Worm (Caenorhabditis elegans): ENCODE data around the gene srx-65.

The srx-65 gene

DNA sequence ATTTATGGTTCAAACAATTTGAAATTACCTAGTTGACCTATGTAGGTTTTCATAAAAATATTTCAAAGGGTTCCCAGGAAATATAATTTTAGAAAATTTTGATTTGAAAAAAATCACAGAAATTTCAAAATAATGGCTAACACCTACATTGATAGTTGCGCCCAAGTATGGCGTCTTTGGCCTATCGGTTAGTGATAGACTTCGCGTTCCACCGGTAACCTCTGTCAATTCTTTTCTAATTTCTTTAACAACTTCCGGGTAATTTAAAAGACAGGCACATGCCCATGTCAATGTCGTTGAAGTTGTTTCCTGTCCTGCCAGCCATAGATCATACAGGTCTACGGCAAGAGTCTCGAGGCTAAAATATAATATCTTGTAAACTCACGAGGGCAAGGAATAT lies 47.2 kb downstream of the srx-65 start:
- TF ChIP-seq unc-62 (GFP tag; optimal IDR thresholded peaks at IDR 0.05 in 1 of 2) (peak in 1 of 2 experiments; percentile 95), unc-62 (tag; optimal IDR thresholded peaks at IDR 0.05) (no peak), dmd-8 (GFP tag; IDR thresholded peaks at IDR 0.05) (no peak), Y48G9A.11 (GFP tag; IDR thresholded peaks at IDR 0.05) (no peak), hmg-1.1 (GFP tag; IDR thresholded peaks at IDR 0.05) (no peak), T26A8.4 (GFP tag; IDR thresholded peaks at IDR 0.05) (no peak)

DNA sequence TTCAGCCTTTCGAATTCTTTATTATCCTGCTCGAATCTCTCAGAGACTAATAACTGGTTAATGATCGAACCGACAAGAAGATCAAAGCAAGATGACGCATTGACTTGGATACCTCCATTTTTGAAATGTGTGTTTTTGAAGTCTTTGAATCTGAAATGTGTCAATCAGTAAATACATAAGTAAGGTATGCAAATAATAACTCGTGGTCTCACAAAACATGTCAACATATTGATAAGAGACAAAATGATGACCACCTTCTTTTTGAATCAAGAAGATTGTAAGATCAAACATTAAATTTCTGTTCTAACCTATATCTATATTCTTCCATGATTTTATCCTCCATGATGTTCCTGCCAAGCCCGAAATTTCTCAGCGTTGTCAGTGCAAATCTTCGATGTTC lies 47.9 kb downstream of the srx-65 start:
- TF ChIP-seq mxl-2 (GFP tag; conservative IDR thresholded peaks at IDR 0.05) (no peak), dve-1 (tag; optimal IDR thresholded peaks at IDR 0.05; ENCODE audit: insufficient read depth) (peak; percentile 47), ces-1 (GFP tag; optimal IDR thresholded peaks at IDR 0.05) (no peak), madf-5 (GFP tag; IDR thresholded peaks at IDR 0.05) (no peak), ceh-32 (tag; optimal IDR thresholded peaks at IDR 0.05; ENCODE audit: poor library complexity) (no peak), snpc-1.2 (GFP tag; IDR thresholded peaks at IDR 0.05) (no peak), ama-1 (optimal IDR thresholded peaks at IDR 0.05) (no peak), lin-15B (tag; optimal IDR thresholded peaks at IDR 0.05) (no peak), ZK546.5 (tag; optimal IDR thresholded peaks at IDR 0.05) (no peak), unc-39 (tag; optimal IDR thresholded peaks at IDR 0.05) (no peak), saeg-2 (GFP tag; IDR thresholded peaks at IDR 0.05) (no peak), madf-9 (GFP tag; conservative IDR thresholded peaks at IDR 0.05) (no peak), nhr-77 (tag; optimal IDR thresholded peaks at IDR 0.05) (peak; percentile 67), dmd-9 (GFP tag; IDR thresholded peaks at IDR 0.05) (no peak), F49E8.2 (tag; optimal IDR thresholded peaks at IDR 0.05; ENCODE audit: borderline replicate concordance) (no peak), Y75B8A.6 (GFP tag; IDR thresholded peaks at IDR 0.05) (no peak), R02D3.7 (tag; optimal IDR thresholded peaks at IDR 0.05) (no peak), hif-1 (tag; optimal IDR thresholded peaks at IDR 0.05) (no peak), lir-3 (tag; optimal IDR thresholded peaks at IDR 0.05) (no peak), tag-97 (GFP tag; IDR thresholded peaks at IDR 0.05) (no peak), ztf-11 (tag; optimal IDR thresholded peaks at IDR 0.05) (no peak), zfp-3 (GFP tag; conservative IDR thresholded peaks at IDR 0.05) (no peak), duxl-1 (tag; optimal IDR thresholded peaks at IDR 0.05; ENCODE audit: poor library complexity) (no peak), zfp-2 (tag; optimal IDR thresholded peaks at IDR 0.05) (no peak), Y105C5A.15 (GFP tag; IDR thresholded peaks at IDR 0.05) (no peak), jun-1 (tag; optimal IDR thresholded peaks at IDR 0.05) (no peak), D1046.2 (GFP tag; IDR thresholded peaks at IDR 0.05) (no peak), lim-7 (GFP tag; IDR thresholded peaks at IDR 0.05) (no peak), unc-62 (GFP tag; optimal IDR thresholded peaks at IDR 0.05 in 1 of 2) (no peak), unc-62 (tag; optimal IDR thresholded peaks at IDR 0.05) (no peak), lin-13 (GFP tag; optimal IDR thresholded peaks at IDR 0.05) (no peak), dmd-6 (GFP tag; IDR thresholded peaks at IDR 0.05) (peak; percentile 61), pha-4 (GFP tag; IDR thresholded peaks at IDR 0.05) (no peak), pha-4 (tag; optimal IDR thresholded peaks at IDR 0.05) (no peak), cey-2 (tag; optimal IDR thresholded peaks at IDR 0.05; ENCODE audit: borderline replicate concordance, insufficient read depth) (no peak), nhr-48 (tag; optimal IDR thresholded peaks at IDR 0.05) (no peak), nhr-102 (tag; optimal IDR thresholded peaks at IDR 0.05) (peak; percentile 3), mes-2 (tag; optimal IDR thresholded peaks at IDR 0.05; ENCODE audit: poor library complexity, severe bottlenecking) (no peak), daf-16 (GFP tag; optimal IDR thresholded peaks at IDR 0.05) (no peak), daf-16 (tag; optimal IDR thresholded peaks at IDR 0.05) (peak; percentile 97), unc-130 (GFP tag; optimal IDR thresholded peaks at IDR 0.05) (no peak), set-16 (GFP tag; IDR thresholded peaks at IDR 0.05) (no peak), nhr-28 (tag; optimal IDR thresholded peaks at IDR 0.05) (peak; percentile 75), hlh-11 (tag; optimal IDR thresholded peaks at IDR 0.05) (peak; percentile 23), lin-29 (GFP tag; IDR thresholded peaks at IDR 0.05) (no peak)
